Worm (Caenorhabditis elegans) whole organism, L4 larva: ENCODE results near the gene fbxa-143.
A peak's percentile ranks its signal among the peaks of the same experiment; 100 is the strongest.

ENCODE experiments used
- D1046.2 ChIP-seq: fragments of 200-800 bp; sonication (Bioruptor generic); IDR thresholded peaks from 2 replicates; pipeline ENCODE4 v1.3.6; 2022; ENCODE audit warnings: missing genetic modification characterization, missing compliant biosample characterization
- F44E2.7 ChIP-seq: fragments of 200-800 bp; sonication (Bioruptor generic); IDR thresholded peaks from 2 replicates; pipeline ENCODE4 v2.1.2; 2022; ENCODE audit warnings: missing genetic modification characterization, missing compliant biosample characterization
- T26A8.4 ChIP-seq: fragments of 200-800 bp; sonication (Bioruptor generic); IDR thresholded peaks from 2 replicates; pipeline ENCODE4 v1.3.6; 2022; ENCODE audit warnings: missing genetic modification characterization, missing compliant biosample characterization
- Y48G9A.11 ChIP-seq: fragments of 200-800 bp; sonication (Bioruptor generic); IDR thresholded peaks from 2 replicates; pipeline ENCODE4 v1.3.6; 2022; ENCODE audit warnings: missing genetic modification reagents, missing genetic modification characterization, missing compliant biosample characterization
- Y5F2A.4 ChIP-seq: fragments of 200-800 bp; sonication (Bioruptor generic); optimal IDR thresholded peaks from 2 replicates; lab custom pipeline; 2018; ENCODE audit warnings: mild to moderate bottlenecking, missing genetic modification characterization, missing compliant biosample characterization
- ZK546.5 ChIP-seq, 2 experiments: sonication (generic microtip); optimal IDR thresholded peaks; 2 replicates each; lab custom pipeline; 2017; ENCODE audit warnings: missing biosample characterization in 2 of 2, missing genetic modification characterization in 2 of 2
- aha-1 ChIP-seq: fragments of 150-350 bp; peaks from one replicate; lab custom pipeline; 2014; ENCODE audit warnings: missing biosample characterization, missing genetic modification characterization
- attf-4 ChIP-seq: sonication (generic microtip); optimal IDR thresholded peaks from 3 replicates; lab custom pipeline; 2017; ENCODE audit warnings: missing biosample characterization, missing genetic modification characterization
- ceh-28 ChIP-seq: fragments of 150-350 bp; optimal IDR thresholded peaks from 2 replicates; lab custom pipeline; 2014; ENCODE audit warnings: missing biosample characterization, missing genetic modification reagents, missing genetic modification characterization
- ceh-82 ChIP-seq: sonication (generic microtip); optimal IDR thresholded peaks from 2 replicates; lab custom pipeline; 2017; ENCODE audit warnings: missing biosample characterization, missing genetic modification characterization
- ces-1 ChIP-seq: fragments of 150-350 bp; sonication (generic microtip); optimal IDR thresholded peaks from 4 replicates; lab custom pipeline; 2014; ENCODE audit warnings: missing biosample characterization, missing genetic modification reagents, missing genetic modification characterization
- daf-12 ChIP-seq: fragments of 150-350 bp; optimal IDR thresholded peaks from 2 replicates; lab custom pipeline; 2014; ENCODE audit warnings: missing biosample characterization, missing genetic modification reagents, missing genetic modification characterization
- daf-16 ChIP-seq, 3 experiments: sonication (generic microtip); optimal IDR thresholded peaks; 2 replicates each; lab custom pipeline; 2016 to 2017; ENCODE audit warnings: missing genetic modification characterization in 3 of 3, missing genetic modification reagents in 3 of 3, mild to moderate bottlenecking in 2 of 3, missing compliant biosample characterization in 2 of 3, missing biosample characterization in 1 of 3, moderate library complexity in 1 of 3
- dmd-6 ChIP-seq: fragments of 200-800 bp; sonication (Bioruptor generic); IDR thresholded peaks from 2 replicates; pipeline ENCODE4 v1.3.6; 2022; ENCODE audit warnings: missing genetic modification reagents, missing genetic modification characterization, missing compliant biosample characterization
- dmd-9 ChIP-seq: fragments of 200-800 bp; sonication (Bioruptor generic); IDR thresholded peaks from 2 replicates; pipeline ENCODE4 v1.3.6; 2022; ENCODE audit warnings: missing genetic modification reagents, missing genetic modification characterization, missing compliant biosample characterization
- dve-1 ChIP-seq: sonication (generic microtip); optimal IDR thresholded peaks from 2 replicates; lab custom pipeline; 2017; ENCODE audit warnings: antibody characterized with exemption, mild to moderate bottlenecking, missing genetic modification characterization, missing compliant biosample characterization; ENCODE audit not compliant: insufficient read depth
- egl-27 ChIP-seq: sonication (generic microtip); optimal IDR thresholded peaks from 3 replicates; lab custom pipeline; 2017; ENCODE audit warnings: missing biosample characterization, missing genetic modification reagents, missing genetic modification characterization
- egl-43 ChIP-seq: fragments of 200-800 bp; sonication (Bioruptor generic); IDR thresholded peaks from 2 replicates; pipeline ENCODE4 v1.3.6; 2022; ENCODE audit warnings: missing genetic modification reagents, missing genetic modification characterization, missing compliant biosample characterization
- hif-1 ChIP-seq, 2 experiments: sonication (generic microtip); optimal IDR thresholded peaks; 2 replicates each; lab custom pipeline; 2016 to 2017; ENCODE audit warnings: missing compliant biosample characterization in 2 of 2, missing genetic modification characterization in 2 of 2, missing genetic modification reagents in 2 of 2, missing genotype in 2 of 2, mild to moderate bottlenecking in 1 of 2
- hlh-11 ChIP-seq: fragments of 200-800 bp; sonication (Bioruptor generic); optimal IDR thresholded peaks from 2 replicates; lab custom pipeline; 2018; ENCODE audit warnings: mild to moderate bottlenecking, missing genetic modification characterization, missing compliant biosample characterization
- hlh-30 ChIP-seq: sonication (generic microtip); optimal IDR thresholded peaks from 2 replicates; lab custom pipeline; 2017; ENCODE audit warnings: antibody characterized with exemption, mild to moderate bottlenecking, missing genetic modification characterization, missing compliant biosample characterization; ENCODE audit not compliant: insufficient read depth
- hmg-1.1 ChIP-seq: fragments of 200-800 bp; sonication (Bioruptor generic); IDR thresholded peaks from 2 replicates; pipeline ENCODE4 v1.3.6; 2022; ENCODE audit warnings: missing genetic modification reagents, missing genetic modification characterization, missing compliant biosample characterization
- lin-29 ChIP-seq: fragments of 200-800 bp; sonication (Bioruptor generic); IDR thresholded peaks from 2 replicates; pipeline ENCODE4 v1.3.6; 2022; ENCODE audit warnings: missing genetic modification reagents, missing genetic modification characterization, missing compliant biosample characterization
- lin-38 ChIP-seq: fragments of 200-800 bp; sonication (Bioruptor generic); IDR thresholded peaks from 2 replicates; pipeline ENCODE4 v1.3.6; 2022; ENCODE audit warnings: missing genetic modification reagents, missing genetic modification characterization, missing compliant biosample characterization
- madf-5 ChIP-seq, 2 experiments: fragments of 200-800 bp; sonication (Bioruptor generic); IDR thresholded peaks; 2 replicates each; pipeline ENCODE4 v1.3.6; 2022; ENCODE audit warnings: missing compliant biosample characterization in 2 of 2, missing genetic modification characterization in 2 of 2
- mdl-1 ChIP-seq, 2 experiments: fragments of 150-350 bp in 1 of 2; sonication (generic microtip) in 1 of 2; optimal IDR thresholded peaks; 2 replicates each; lab custom pipeline; 2014 to 2017; ENCODE audit warnings: missing biosample characterization in 2 of 2, missing genetic modification characterization in 2 of 2
- mxl-2 ChIP-seq: fragments of 200-800 bp; sonication (Bioruptor generic); conservative IDR thresholded peaks from 2 replicates; pipeline ENCODE4 v1.3.6; 2022; ENCODE audit warnings: missing genetic modification reagents, missing genetic modification characterization, missing compliant biosample characterization
- mxl-3 ChIP-seq: fragments of 200-800 bp; sonication (Bioruptor generic); optimal IDR thresholded peaks from 2 replicates; lab custom pipeline; 2018; ENCODE audit warnings: mild to moderate bottlenecking, missing genetic modification characterization, missing compliant biosample characterization
- nhr-28 ChIP-seq: fragments of 150-350 bp; optimal IDR thresholded peaks from 2 replicates; lab custom pipeline; 2014; ENCODE audit warnings: missing biosample characterization, missing genetic modification characterization
- nhr-41 ChIP-seq: fragments of 200-800 bp; sonication (Bioruptor generic); IDR thresholded peaks from 2 replicates; pipeline ENCODE4 v1.3.6; 2022; ENCODE audit warnings: missing genetic modification reagents, missing genetic modification characterization, missing compliant biosample characterization
- nhr-48 ChIP-seq: sonication (generic microtip); optimal IDR thresholded peaks from 2 replicates; lab custom pipeline; 2016; ENCODE audit warnings: mild to moderate bottlenecking, missing genetic modification characterization, missing compliant biosample characterization
- nhr-6 ChIP-seq: fragments of 150-350 bp; optimal IDR thresholded peaks from 2 replicates; lab custom pipeline; 2014; ENCODE audit warnings: missing biosample characterization, missing genetic modification characterization
- nhr-76 ChIP-seq: fragments of 150-350 bp; optimal IDR thresholded peaks from 2 replicates; lab custom pipeline; 2014; ENCODE audit warnings: missing biosample characterization, missing genetic modification characterization
- pha-4 ChIP-seq, 2 experiments: fragments of 150-350 bp in 1 of 2; fragments of 200-800 bp in 1 of 2; sonication (Bioruptor generic) in 1 of 2; IDR thresholded peaks in 1 of 2; optimal IDR thresholded peaks in 1 of 2; 2 replicates each; pipeline versions ENCODE4 v1.3.6 to Lab custom; 2014 to 2022; ENCODE audit warnings: missing genetic modification characterization in 2 of 2, missing genetic modification reagents in 2 of 2, missing biosample characterization in 1 of 2, missing compliant biosample characterization in 1 of 2
- pqm-1 ChIP-seq: sonication (generic microtip); optimal IDR thresholded peaks from 2 replicates; lab custom pipeline; 2017; ENCODE audit warnings: missing biosample characterization, missing genetic modification characterization
- rbr-2 ChIP-seq: sonication (generic microtip); optimal IDR thresholded peaks from 2 replicates; lab custom pipeline; 2016; ENCODE audit warnings: missing genotype, missing genetic modification characterization, missing compliant biosample characterization
- saeg-2 ChIP-seq: fragments of 200-800 bp; sonication (Bioruptor generic); IDR thresholded peaks from 2 replicates; pipeline ENCODE4 v1.3.6; 2022; ENCODE audit warnings: missing genetic modification reagents, missing genetic modification characterization, missing compliant biosample characterization
- snpc-1.2 ChIP-seq: fragments of 200-800 bp; sonication (Bioruptor generic); IDR thresholded peaks from 2 replicates; pipeline ENCODE4 v1.3.6; 2022; ENCODE audit warnings: missing genetic modification reagents, missing genetic modification characterization, missing compliant biosample characterization
- spr-1 ChIP-seq: sonication (generic microtip); optimal IDR thresholded peaks from 2 replicates; lab custom pipeline; 2016; ENCODE audit warnings: mild to moderate bottlenecking, missing genetic modification characterization, missing compliant biosample characterization
- tag-97 ChIP-seq: fragments of 200-800 bp; sonication (Bioruptor generic); IDR thresholded peaks from 2 replicates; pipeline ENCODE4 v1.3.6; 2022; ENCODE audit warnings: missing genetic modification characterization, missing compliant biosample characterization
- unc-62 ChIP-seq, 3 experiments: fragments of 150-350 bp in 1 of 3; sonication (generic microtip); optimal IDR thresholded peaks in 2 of 3; peaks in 1 of 3; 1 replicate in 1 of 3; 2 replicates in 2 of 3; lab custom pipeline; 2014 to 2017; ENCODE audit warnings: missing biosample characterization in 3 of 3, missing genetic modification characterization in 3 of 3, missing genetic modification reagents in 3 of 3, missing genotype in 1 of 3
- vab-7 ChIP-seq: fragments of 200-800 bp; sonication (Bioruptor generic); IDR thresholded peaks from 2 replicates; pipeline ENCODE4 v1.3.6; 2022; ENCODE audit warnings: missing genetic modification reagents, missing genetic modification characterization, missing compliant biosample characterization
- zag-1 ChIP-seq: fragments of 150-350 bp; optimal IDR thresholded peaks from 2 replicates; lab custom pipeline; 2014; ENCODE audit warnings: missing biosample characterization, missing genetic modification characterization
- zip-2 ChIP-seq: fragments of 150-350 bp; optimal IDR thresholded peaks from 2 replicates; lab custom pipeline; 2014; ENCODE audit warnings: missing biosample characterization, missing genetic modification characterization
- ztf-7 ChIP-seq: fragments of 150-350 bp; optimal IDR thresholded peaks from 2 replicates; lab custom pipeline; 2014; ENCODE audit warnings: missing biosample characterization, missing genetic modification characterization

fbxa-143 gene

DNA sequence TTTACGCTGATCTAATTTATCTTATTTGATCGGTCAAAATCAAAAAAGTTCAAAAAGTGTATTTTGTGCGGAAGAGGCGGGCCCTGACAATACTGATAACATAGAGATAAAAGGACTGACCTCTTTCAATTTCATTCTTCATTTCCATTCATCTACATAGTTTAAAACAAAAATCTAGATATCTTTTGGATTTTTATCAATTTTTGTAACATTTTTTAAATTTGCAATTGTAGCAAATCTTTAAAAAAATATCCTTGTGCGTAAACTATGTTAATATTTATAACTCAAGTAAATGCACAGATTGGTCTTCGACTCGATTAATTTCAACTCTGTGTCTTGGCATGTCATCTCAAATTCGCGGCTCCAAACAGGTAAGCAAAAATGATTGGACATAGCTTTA, 23.7 kb downstream of the fbxa-143 start, which contains the start of gene argk-1:
argk-1 (plus strand) TSS at position 301 of the 400 bp plus-strand sequence.
- TF ChIP-seq egl-43 (GFP tag; lab: Robert Waterston, UW) = no peak
- no peak for TF ChIP-seq egl-27 (tag; lab: Kevin White, UChicago)
- TF ChIP-seq ceh-82 (tag; lab: Kevin White, UChicago) = no peak
- no peak for TF ChIP-seq tag-97 (GFP tag; lab: Robert Waterston, UW)

DNA sequence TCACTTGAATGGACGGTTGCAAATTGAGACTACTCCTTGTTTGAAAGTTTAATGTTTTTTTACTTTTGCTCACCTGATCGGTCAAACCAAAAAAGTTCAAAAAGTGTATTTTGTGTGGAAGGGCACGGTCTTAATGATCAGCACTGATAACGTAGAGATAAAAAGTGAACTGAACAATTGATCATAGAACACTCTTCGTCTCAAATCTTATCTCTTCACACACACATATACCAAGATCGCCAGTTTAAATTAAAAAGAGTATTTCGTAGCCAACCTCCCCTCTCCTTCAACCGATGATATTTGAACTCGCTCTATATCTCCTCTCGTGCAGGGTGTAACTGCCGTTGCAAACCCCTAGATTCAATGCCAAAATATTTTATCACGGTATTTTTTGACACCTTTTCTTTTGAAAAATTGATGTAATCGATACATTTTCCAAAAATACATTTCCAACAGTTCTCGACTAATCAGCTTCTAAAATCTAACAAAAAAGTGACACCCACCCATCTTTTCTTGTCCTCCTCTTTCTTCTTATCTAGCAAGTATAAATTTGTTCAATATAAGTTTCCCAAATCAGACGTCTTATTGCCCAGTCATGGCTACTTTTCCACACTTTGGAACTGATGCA, 27.1 kb downstream of the fbxa-143 start, which contains the start of gene cth-1:
cth-1 (plus strand) TSS at position 578 of the 628 bp plus-strand sequence.
- TF ChIP-seq Y48G9A.11 (GFP tag; lab: Robert Waterston, UW) (no peak), nhr-76 (tag; lab: Kevin White, UChicago) (no peak), pqm-1 (peak; percentile 64), aha-1 (tag; lab: Kevin White, UChicago) (peak; percentile 63), pha-4 (GFP tag; IDR thresholded peaks at IDR 0.05; lab: Robert Waterston, UW) (no peak), pha-4 (tag; optimal IDR thresholded peaks at IDR 0.05; lab: Kevin White, UChicago) (no peak), vab-7 (GFP tag; lab: Robert Waterston, UW) (no peak), nhr-41 (GFP tag; lab: Robert Waterston, UW) (no peak), hlh-30 (tag; lab: Kevin White, UChicago) (peak; percentile 32), F44E2.7 (GFP tag; lab: Robert Waterston, UW) (no peak), daf-12 (tag; lab: Kevin White, UChicago) (no peak), dve-1 (tag; lab: Kevin White, UChicago) (peak; percentile 66), ceh-82 (tag; lab: Kevin White, UChicago) (no peak), mxl-2 (GFP tag; lab: Robert Waterston, UW) (no peak), dmd-6 (peak; percentile 69), nhr-28 (tag; lab: Kevin White, UChicago) (peak; percentile 97), dmd-9 (GFP tag; lab: Robert Waterston, UW) (no peak), hif-1 (tag; optimal IDR thresholded peaks at IDR 0.05; lab: Kevin White, UChicago) (no peak), D1046.2 (GFP tag; lab: Robert Waterston, UW) (no peak), lin-38 (GFP tag; lab: Robert Waterston, UW) (no peak), rbr-2 (tag; lab: Kevin White, UChicago) (no peak), nhr-48 (tag; lab: Kevin White, UChicago) (peak; percentile 74), hmg-1.1 (no peak), daf-16 (GFP tag; optimal IDR thresholded peaks at IDR 0.05; lab: Kevin White, UChicago) (no peak), daf-16 (tag; optimal IDR thresholded peaks at IDR 0.05; lab: Kevin White, UChicago) (peak; percentile 50), hlh-11 (tag; lab: Kevin White, UChicago) (peak; percentile 27), zag-1 (tag; lab: Kevin White, UChicago) (no peak), unc-62 (GFP tag; optimal IDR thresholded peaks at IDR 0.05 in 1 of 2; lab: Kevin White, UChicago) (peak in 1 of 2 experiments; percentile 27), unc-62 (tag; optimal IDR thresholded peaks at IDR 0.05; lab: Kevin White, UChicago) (no peak), attf-4 (tag; lab: Kevin White, UChicago) (no peak), zip-2 (tag; lab: Kevin White, UChicago) (no peak)

DNA sequence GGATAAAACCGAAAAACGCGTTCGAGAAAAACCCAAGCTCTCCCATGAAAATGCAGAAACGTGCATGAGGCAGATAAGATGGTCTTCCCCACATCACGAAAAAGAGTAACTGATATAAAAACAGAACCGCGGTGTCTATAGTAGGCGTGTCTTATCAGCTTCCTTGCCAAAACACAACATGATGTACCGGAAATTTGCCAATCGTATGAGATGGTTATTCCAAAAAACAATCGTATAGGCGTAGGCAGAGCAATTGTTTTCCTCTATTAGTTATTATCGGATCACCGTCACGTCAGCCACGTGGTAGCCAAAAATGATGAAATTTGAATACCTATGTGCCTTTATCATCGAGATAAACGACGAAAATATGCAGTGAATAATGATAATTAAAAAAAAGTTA, 27.9 kb downstream of the fbxa-143 start, which contains the start of gene str-7:
str-7 (minus strand) TSS at position 101 of the 400 bp plus-strand sequence.
- no peak for TF ChIP-seq lin-29
- TF ChIP-seq mxl-3 = no peak
- TF ChIP-seq ces-1 = no peak
- no peak for TF ChIP-seq Y5F2A.4 (GFP tag; lab: Kevin White, UChicago)
- TF ChIP-seq ceh-28 (tag; lab: Kevin White, UChicago) = no peak
- no peak for TF ChIP-seq T26A8.4
- no peak for TF ChIP-seq ZK546.5 (tag; optimal IDR thresholded peaks at IDR 0.05; lab: Kevin White, UChicago)
- no peak for TF ChIP-seq nhr-6 (tag; lab: Kevin White, UChicago)
- TF ChIP-seq ceh-82 (tag; lab: Kevin White, UChicago) = no peak
- no peak for TF ChIP-seq mdl-1 (tag; optimal IDR thresholded peaks at IDR 0.05; lab: Kevin White, UChicago)
- TF ChIP-seq madf-5 (GFP tag; IDR thresholded peaks at IDR 0.05; lab: Robert Waterston, UW) = no peak
- TF ChIP-seq spr-1 (tag; lab: Kevin White, UChicago) = no peak
- no peak for TF ChIP-seq ztf-7 (tag; lab: Kevin White, UChicago)
- TF ChIP-seq snpc-1.2 = no peak
- TF ChIP-seq Y48G9A.11 (GFP tag; lab: Robert Waterston, UW) = no peak
- TF ChIP-seq hlh-30 (tag; lab: Kevin White, UChicago) = no peak
- TF ChIP-seq saeg-2 = no peak
